Worm (Caenorhabditis elegans) whole organism, early embryonic: ENCODE results near the gene Y82E9BR.6.

Source experiments
- B0310.2 ChIP-seq: sonication (generic microtip); optimal IDR thresholded peaks from 2 replicates; lab custom pipeline; 2016; ENCODE audit warnings: mild to moderate bottlenecking, missing genetic modification characterization, missing compliant biosample characterization
- F13C5.2 ChIP-seq: sonication (generic microtip); optimal IDR thresholded peaks from 2 replicates; lab custom pipeline; 2017; ENCODE audit warnings: mild to moderate bottlenecking, missing genetic modification characterization, inconsistent platforms, missing compliant biosample characterization
- aly-1 ChIP-seq: sonication (generic microtip); optimal IDR thresholded peaks from 2 replicates; lab custom pipeline; 2016; ENCODE audit warnings: missing genetic modification characterization, missing compliant biosample characterization
- ama-1 ChIP-seq: fragments of 150-350 bp; optimal IDR thresholded peaks from 2 replicates; lab custom pipeline; 2014
- ceh-13 ChIP-seq: fragments of 200-800 bp; sonication (Bioruptor generic); optimal IDR thresholded peaks from 2 replicates; lab custom pipeline; 2018; ENCODE audit warnings: mild to moderate bottlenecking, missing genetic modification characterization, missing compliant biosample characterization
- ceh-36 ChIP-seq: sonication (generic microtip); optimal IDR thresholded peaks from 2 replicates; lab custom pipeline; 2016; ENCODE audit warnings: missing genetic modification characterization, inconsistent platforms, missing compliant biosample characterization
- ets-7 ChIP-seq: sonication (generic microtip); optimal IDR thresholded peaks from 2 replicates; lab custom pipeline; 2016; ENCODE audit warnings: missing genotype, missing genetic modification characterization, missing compliant biosample characterization
- flt-1 ChIP-seq: fragments of 200-800 bp; sonication (Bioruptor generic); IDR thresholded peaks from 2 replicates; pipeline ENCODE4 v1.3.6; 2022; ENCODE audit warnings: missing genetic modification characterization, missing compliant biosample characterization
- hmbx-1 ChIP-seq: sonication (generic microtip); optimal IDR thresholded peaks from 2 replicates; lab custom pipeline; 2016; ENCODE audit warnings: mild to moderate bottlenecking, missing genetic modification characterization, missing compliant biosample characterization
- hmg-4 ChIP-seq: fragments of 200-800 bp; sonication (Bioruptor generic); optimal IDR thresholded peaks from 2 replicates; lab custom pipeline; 2018; ENCODE audit warnings: mild to moderate bottlenecking, missing genetic modification characterization, missing compliant biosample characterization
- hnd-1 ChIP-seq: sonication (generic microtip); optimal IDR thresholded peaks from 2 replicates; lab custom pipeline; 2016; ENCODE audit warnings: missing genetic modification characterization, missing compliant biosample characterization
- pes-1 ChIP-seq: fragments of 200-800 bp; sonication (Bioruptor generic); IDR thresholded peaks from 2 replicates; pipeline ENCODE4 v1.3.6; 2022; ENCODE audit warnings: missing genetic modification reagents, missing genetic modification characterization, missing compliant biosample characterization
- scrt-1 ChIP-seq: fragments of 200-800 bp; sonication (Bioruptor generic); IDR thresholded peaks from 2 replicates; pipeline ENCODE4 v1.3.6; 2022; ENCODE audit warnings: missing genetic modification characterization, missing compliant biosample characterization
- sea-1 ChIP-seq: fragments of 200-800 bp; sonication (Bioruptor generic); conservative IDR thresholded peaks from 2 replicates; pipeline ENCODE4 v1.3.6; 2022; ENCODE audit warnings: missing genetic modification characterization, missing compliant biosample characterization
- tbx-11 ChIP-seq: fragments of 200-800 bp; sonication (Bioruptor generic); IDR thresholded peaks from 2 replicates; pipeline ENCODE4 v1.3.6; 2022; ENCODE audit warnings: missing genetic modification characterization, missing compliant biosample characterization
- tbx-37 ChIP-seq: fragments of 200-800 bp; sonication (Bioruptor generic); conservative IDR thresholded peaks from 2 replicates; pipeline ENCODE4 v1.3.6; 2022; ENCODE audit warnings: missing genetic modification reagents, missing genetic modification characterization, missing compliant biosample characterization
- tra-4 ChIP-seq: sonication (generic microtip); optimal IDR thresholded peaks from 2 replicates; lab custom pipeline; 2017; ENCODE audit warnings: missing genetic modification characterization, missing compliant biosample characterization

Gene Y82E9BR.6

DNA sequence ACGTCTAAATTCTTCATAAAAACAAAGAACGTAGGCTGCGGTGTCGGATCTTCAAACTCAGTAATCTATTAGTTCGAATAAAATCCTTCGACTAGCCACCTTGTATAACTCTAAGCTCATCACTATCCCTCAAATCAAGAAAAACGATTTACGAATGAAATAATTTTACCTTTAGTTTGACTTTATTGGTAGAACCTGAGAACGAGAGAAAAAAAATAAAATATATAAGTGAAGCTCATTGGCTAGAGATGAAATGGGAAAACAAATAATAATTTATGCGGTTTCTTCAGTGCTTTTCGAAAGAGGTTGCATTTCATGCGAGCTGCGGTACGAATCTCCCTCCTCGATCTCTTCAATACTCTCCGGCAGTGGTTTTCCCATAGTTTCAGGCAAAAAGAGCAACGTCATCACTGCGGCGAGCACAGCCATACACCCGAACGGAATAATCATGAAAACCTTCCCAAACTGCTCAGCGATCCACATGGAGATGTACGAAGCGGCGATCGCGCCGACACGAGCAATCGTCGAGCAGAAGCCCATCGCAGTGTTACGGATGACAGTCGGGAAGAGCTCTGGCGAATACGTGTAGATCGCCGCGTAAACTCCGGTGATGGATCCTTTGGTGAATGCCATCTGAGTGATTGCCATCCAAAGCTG lies 38.8 kb downstream of the Y82E9BR.6 start:
- TF ChIP-seq B0310.2 (tag; lab: Kevin White, UChicago), result no peak
- TF ChIP-seq ceh-13 (GFP tag; lab: Kevin White, UChicago), result no peak
- TF ChIP-seq tbx-11 (GFP tag; lab: Robert Waterston, UW), result no peak
- TF ChIP-seq sea-1 (GFP tag; lab: Robert Waterston, UW), result no peak
- TF ChIP-seq tra-4, result peak; percentile 69
- TF ChIP-seq hmg-4 (GFP tag; lab: Kevin White, UChicago), result peak; percentile 29
- no peak for TF ChIP-seq scrt-1 (GFP tag; lab: Robert Waterston, UW)
- TF ChIP-seq flt-1 (GFP tag; lab: Robert Waterston, UW), result no peak
- no peak for TF ChIP-seq ama-1 (lab: Kevin White, UChicago)

DNA sequence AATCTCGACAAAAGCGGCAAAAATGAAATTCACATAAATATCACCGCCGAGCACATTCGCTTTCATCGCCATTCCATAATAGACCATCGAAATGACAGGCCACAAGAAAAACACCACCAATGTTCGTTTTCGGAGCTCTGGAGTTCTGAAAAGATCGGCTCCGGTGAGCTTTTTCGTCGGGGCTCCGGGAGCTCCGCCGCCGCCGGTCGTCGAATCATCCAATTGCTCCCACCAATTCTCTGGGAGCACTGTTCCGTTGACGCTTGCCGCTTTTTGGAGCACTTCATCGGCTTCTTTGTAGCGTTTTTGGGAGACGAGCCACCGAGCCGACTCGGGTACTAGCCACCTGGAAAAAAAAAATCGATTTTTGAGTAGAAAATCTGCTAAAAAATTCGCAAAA lies 40.4 kb downstream of the Y82E9BR.6 start:
- TF ChIP-seq hmg-4 (GFP tag; lab: Kevin White, UChicago), result no peak
- no peak for TF ChIP-seq aly-1 (tag; lab: Kevin White, UChicago)
- no peak for TF ChIP-seq ceh-13 (GFP tag; lab: Kevin White, UChicago)
- TF ChIP-seq ets-7 (tag; lab: Kevin White, UChicago), result no peak

DNA sequence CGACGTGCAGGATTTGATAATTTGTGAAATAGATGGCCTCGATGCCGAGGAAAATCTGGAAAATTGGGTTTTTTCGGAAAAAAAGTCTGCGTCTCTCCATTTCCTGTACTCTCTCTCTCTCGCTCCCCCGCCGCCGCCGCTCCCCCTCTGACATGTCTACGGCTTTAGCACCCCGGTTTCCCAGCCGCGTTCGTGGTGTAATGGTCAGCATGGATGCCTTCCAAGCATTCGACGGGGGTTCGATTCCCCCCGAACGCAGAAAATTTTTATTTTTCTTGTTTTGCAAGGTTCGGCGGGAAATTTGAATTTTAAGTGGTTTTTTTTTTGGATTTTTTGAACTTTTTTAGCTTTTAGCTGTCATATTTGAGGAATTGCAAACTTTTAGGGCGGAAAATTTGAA lies 43.3 kb downstream of the Y82E9BR.6 start:
- peak; percentile 42 for TF ChIP-seq hnd-1 (tag; lab: Kevin White, UChicago)
- TF ChIP-seq hmg-4 (GFP tag; lab: Kevin White, UChicago), result peak; percentile 17
- peak; percentile 55 for TF ChIP-seq B0310.2 (tag; lab: Kevin White, UChicago)
- TF ChIP-seq tbx-37 (GFP tag; lab: Robert Waterston, UW), result peak; percentile 68
- peak; percentile 68 for TF ChIP-seq flt-1 (GFP tag; lab: Robert Waterston, UW)
- TF ChIP-seq aly-1 (tag; lab: Kevin White, UChicago), result peak; percentile 65
- TF ChIP-seq ets-7 (tag; lab: Kevin White, UChicago), result peak; percentile 31
- TF ChIP-seq ceh-13 (GFP tag; lab: Kevin White, UChicago), result peak; percentile 30
- TF ChIP-seq ceh-36 (tag; lab: Kevin White, UChicago), result peak; percentile 51
- TF ChIP-seq sea-1 (GFP tag; lab: Robert Waterston, UW), result peak; percentile 70
- peak; percentile 71 for TF ChIP-seq tbx-11 (GFP tag; lab: Robert Waterston, UW)
- TF ChIP-seq scrt-1 (GFP tag; lab: Robert Waterston, UW), result peak; percentile 79
- peak; percentile 74 for TF ChIP-seq pes-1 (GFP tag; lab: Robert Waterston, UW)
- peak; percentile 58 for TF ChIP-seq F13C5.2
- TF ChIP-seq tra-4, result no peak
- no peak for TF ChIP-seq ama-1 (lab: Kevin White, UChicago)
- TF ChIP-seq hmbx-1 (tag; lab: Kevin White, UChicago), result no peak

DNA sequence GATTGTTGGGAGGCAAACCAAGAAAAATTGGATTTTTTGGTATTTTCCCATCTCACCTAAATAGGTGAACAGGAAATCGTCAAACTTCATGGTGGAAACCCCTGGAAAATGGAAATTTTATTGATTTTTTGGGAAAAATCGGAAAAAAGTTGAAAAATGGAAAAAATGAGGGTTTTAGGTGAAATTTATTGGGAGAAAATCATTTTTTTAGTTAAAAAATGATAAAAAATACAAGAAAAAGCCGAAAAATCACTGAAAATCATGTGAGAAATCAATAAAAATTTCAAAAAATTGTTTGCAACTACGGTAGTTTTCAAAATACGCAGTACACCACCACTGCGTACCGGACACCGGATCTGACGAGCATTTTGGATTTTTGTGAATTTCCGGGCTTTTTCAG lies 46.1 kb downstream of the Y82E9BR.6 start, which contains the start of gene lelo-2:
TSS of gene lelo-2 (minus strand) at position 101 of the 400 bp plus-strand sequence.
- TF ChIP-seq tbx-11 (GFP tag; lab: Robert Waterston, UW) (no peak), ceh-36 (tag; lab: Kevin White, UChicago) (no peak), tra-4 (no peak), pes-1 (GFP tag; lab: Robert Waterston, UW) (no peak), flt-1 (GFP tag; lab: Robert Waterston, UW) (no peak), hmg-4 (GFP tag; lab: Kevin White, UChicago) (no peak), ama-1 (lab: Kevin White, UChicago) (no peak), scrt-1 (GFP tag; lab: Robert Waterston, UW) (no peak), F13C5.2 (no peak), hmbx-1 (tag; lab: Kevin White, UChicago) (no peak), ets-7 (tag; lab: Kevin White, UChicago) (no peak), B0310.2 (tag; lab: Kevin White, UChicago) (no peak)

DNA sequence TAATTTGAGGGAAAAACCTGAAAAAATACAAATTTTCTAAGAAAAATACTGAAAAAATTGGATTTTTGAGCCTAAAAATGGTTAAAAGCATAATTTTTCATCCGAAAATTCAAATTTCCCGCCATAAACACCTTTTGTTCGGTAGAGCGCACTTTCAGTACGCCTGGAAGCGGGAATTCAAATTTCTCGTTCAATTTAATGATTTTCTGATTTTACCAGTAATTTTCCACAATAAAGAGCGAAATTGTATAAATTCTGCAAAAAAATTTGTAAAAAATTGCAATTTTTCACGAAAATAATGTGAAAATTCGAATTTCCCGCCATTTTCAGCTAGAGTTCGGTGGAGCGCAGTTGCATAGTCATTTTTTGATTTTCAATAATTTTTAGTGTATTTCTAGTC lies 47.4 kb downstream of the Y82E9BR.6 start:
- TF ChIP-seq tbx-37 (GFP tag; lab: Robert Waterston, UW) (no peak), F13C5.2 (no peak), ceh-36 (tag; lab: Kevin White, UChicago) (no peak), B0310.2 (tag; lab: Kevin White, UChicago) (no peak), hmbx-1 (tag; lab: Kevin White, UChicago) (no peak)

DNA sequence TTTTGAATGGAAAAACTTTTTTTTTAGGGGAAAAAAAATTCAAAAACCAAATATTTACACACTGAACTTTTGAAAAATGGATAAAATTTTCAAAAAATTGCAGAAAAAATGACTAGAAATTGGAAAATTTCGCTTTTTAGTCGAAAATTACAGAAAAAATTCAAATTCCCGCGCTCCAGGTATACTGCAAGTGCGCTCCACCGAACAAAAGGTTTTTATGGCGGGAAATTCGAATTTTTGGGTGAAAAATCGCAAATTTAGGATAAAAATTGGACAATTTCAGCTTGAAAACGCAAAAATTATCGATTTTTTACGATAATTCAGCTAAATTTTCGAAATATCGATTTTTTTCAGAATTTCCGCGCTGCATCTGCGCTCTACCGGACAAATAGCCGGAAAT lies 48.3 kb downstream of the Y82E9BR.6 start:
- TF ChIP-seq tra-4 (no peak), sea-1 (GFP tag; lab: Robert Waterston, UW) (no peak), hnd-1 (tag; lab: Kevin White, UChicago) (no peak), B0310.2 (tag; lab: Kevin White, UChicago) (no peak), scrt-1 (GFP tag; lab: Robert Waterston, UW) (no peak), ceh-13 (GFP tag; lab: Kevin White, UChicago) (no peak), hmg-4 (GFP tag; lab: Kevin White, UChicago) (no peak), tbx-37 (GFP tag; lab: Robert Waterston, UW) (no peak), tbx-11 (GFP tag; lab: Robert Waterston, UW) (no peak), ceh-36 (tag; lab: Kevin White, UChicago) (no peak), ama-1 (lab: Kevin White, UChicago) (no peak), ets-7 (tag; lab: Kevin White, UChicago) (no peak), flt-1 (GFP tag; lab: Robert Waterston, UW) (no peak), aly-1 (tag; lab: Kevin White, UChicago) (no peak), hmbx-1 (tag; lab: Kevin White, UChicago) (no peak)

DNA sequence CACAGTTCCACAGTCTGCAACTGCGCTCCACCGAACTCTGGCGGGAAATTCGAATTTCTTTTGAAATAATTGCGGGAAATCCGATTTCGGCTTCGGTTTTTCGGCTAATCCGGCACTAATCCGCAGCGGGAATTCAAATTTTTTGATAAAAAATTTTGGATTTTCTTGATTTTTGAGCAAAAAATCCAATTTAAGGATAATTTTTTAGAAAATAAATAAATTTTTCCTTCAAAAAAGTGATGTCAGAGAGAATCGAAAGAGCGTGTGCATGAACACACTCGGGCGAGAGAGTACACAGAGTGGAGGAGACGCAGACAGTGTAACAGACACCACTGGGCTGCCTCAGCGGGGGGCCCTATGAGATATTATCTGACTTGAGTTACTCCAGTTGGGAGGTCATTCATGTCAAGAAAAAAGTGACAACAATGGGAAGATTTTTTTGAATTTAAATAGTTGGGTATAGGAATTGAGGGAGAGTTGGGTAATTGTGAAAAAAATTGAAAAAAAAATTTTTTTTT lies 49.0 kb downstream of the Y82E9BR.6 start:
- TF ChIP-seq ceh-36 (tag; lab: Kevin White, UChicago) (peak; percentile 45), pes-1 (GFP tag; lab: Robert Waterston, UW) (no peak)
